1 fruit fly cellular context compared by ENCODE assay signal in genomic region chr2L:5523848-5524473, dm6.
TF ChIP-seq lines count a peak whose summit lies in the region.

Gene Vps52 (minus strand): TSS chr2L:5523898.
Gene Elp4 (plus strand): TSS chr2L:5524139.

TF ChIP-seq in whole organism, embryonic, 481 proteins besides CTCF, POLR2A, EP300 and RAD21 (continued from another document and continues in another):
- TF ChIP-seq phol (tag; optimal IDR thresholded peaks at IDR 0.05; lab: Kevin White, UChicago) (peak; percentile 85), lola (GFP tag; optimal IDR thresholded peaks at IDR 0.05; lab: Kevin White, UChicago) (peak in 1 of 3 experiments; percentile 81), dpn (GFP tag; optimal IDR thresholded peaks at IDR 0.05; lab: Kevin White, UChicago) (peak; percentile 65 to 74), CG13894 (tag; optimal IDR thresholded peaks at IDR 0.05; lab: Kevin White, UChicago) (peak; percentile 78), gfzf (GFP tag; optimal IDR thresholded peaks at IDR 0.05; lab: Kevin White, UChicago) (peak; percentile 0), ems (GFP tag; optimal IDR thresholded peaks at IDR 0.05; lab: Kevin White, UChicago) (peak; percentile 16), crol (GFP tag; IDR thresholded peaks at IDR 0.05; lab: Robert Waterston, UW) (no peak), CG4360 (GFP tag; IDR thresholded peaks at IDR 0.05; lab: Robert Waterston, UW) (no peak), chif (GFP tag; optimal IDR thresholded peaks at IDR 0.05; lab: Kevin White, UChicago) (peak; percentile 43 to 57), prd (optimal IDR thresholded peaks at IDR 0.05; lab: Kevin White, UChicago) (no peak), prd (GFP tag; IDR thresholded peaks at IDR 0.05; lab: Robert Waterston, UW) (peak; percentile 75), insv (GFP tag; optimal IDR thresholded peaks at IDR 0.05; lab: Kevin White, UChicago) (peak in 1 of 2 experiments; percentile 51), CG7357 (GFP tag; IDR thresholded peaks at IDR 0.05; lab: Robert Waterston, UW) (0 out of 3 replicates have a peak, but pooled peaks have one; percentile 32), B-H1 (GFP tag; IDR thresholded peaks at IDR 0.05; lab: Robert Waterston, UW) (0 out of 3 replicates have a peak, but pooled peaks have one; percentile 46), BtbVII (GFP tag; optimal IDR thresholded peaks at IDR 0.05; lab: Kevin White, UChicago) (peak; percentile 16), CG15696 (tag; optimal IDR thresholded peaks at IDR 0.05; lab: Kevin White, UChicago) (peak; percentile 70), mam (GFP tag; optimal IDR thresholded peaks at IDR 0.05; lab: Kevin White, UChicago) (peak; percentile 58), CG2120 (GFP tag; optimal IDR thresholded peaks at IDR 0.05; lab: Kevin White, UChicago) (peak; percentile 84), HLH4C (GFP tag; IDR thresholded peaks at IDR 0.05; lab: Robert Waterston, UW; ENCODE audit: partially characterized antibody) (peak; percentile 83), psq (GFP tag; optimal IDR thresholded peaks at IDR 0.05; lab: Kevin White, UChicago) (peak; percentile 68), CG6272 (GFP tag; IDR thresholded peaks at IDR 0.05; lab: Robert Waterston, UW) (0 out of 2 replicates have a peak, but pooled peaks have one; percentile 20), ssp (GFP tag; IDR thresholded peaks at IDR 0.05; lab: Robert Waterston, UW) (peak; percentile 80), CG6689 (GFP tag; IDR thresholded peaks at IDR 0.05; lab: Robert Waterston, UW) (peak; percentile 81), zen2 (GFP tag; IDR thresholded peaks at IDR 0.05; lab: Robert Waterston, UW; ENCODE audit: partially characterized antibody) (peak; percentile 64; the same call in 2 of the 3 replicates), Rx (GFP tag; IDR thresholded peaks at IDR 0.05; lab: Robert Waterston, UW) (no peak), btn (GFP tag; optimal IDR thresholded peaks at IDR 0.05; lab: Kevin White, UChicago) (no peak), CG15269 (tag; optimal IDR thresholded peaks at IDR 0.05; lab: Kevin White, UChicago) (peak; percentile 80), Med (GFP tag; lab: Kevin White, UChicago) (peak; percentile 86), HmgZ (tag; optimal IDR thresholded peaks at IDR 0.05; lab: Kevin White, UChicago) (peak; percentile 66), Atf6 (GFP tag; IDR thresholded peaks at IDR 0.05; lab: Robert Waterston, UW) (peak; percentile 75), CG14710 (tag; optimal IDR thresholded peaks at IDR 0.05; lab: Kevin White, UChicago) (peak; percentile 99), CG10654 (GFP tag; optimal IDR thresholded peaks at IDR 0.05; lab: Kevin White, UChicago) (peak; percentile 65), crp (GFP tag; optimal IDR thresholded peaks at IDR 0.05; lab: Kevin White, UChicago) (peak; percentile 80 to 95), CG43689 (GFP tag; IDR thresholded peaks at IDR 0.05; lab: Robert Waterston, UW) (no peak), CG6654 (GFP tag; optimal IDR thresholded peaks at IDR 0.05; lab: Kevin White, UChicago) (peak; percentile 29), nau (GFP tag; optimal IDR thresholded peaks at IDR 0.05; lab: Kevin White, UChicago) (no peak), oc (tag; optimal IDR thresholded peaks at IDR 0.05; lab: Kevin White, UChicago) (peak; percentile 53), HLH54F (GFP tag; optimal IDR thresholded peaks at IDR 0.05; lab: Kevin White, UChicago) (peak; percentile 47), Hr51 (GFP tag; optimal IDR thresholded peaks at IDR 0.05; lab: Kevin White, UChicago) (peak in 1 of 2 experiments; percentile 41), Mad (GFP tag; optimal IDR thresholded peaks at IDR 0.05; lab: Kevin White, UChicago) (peak; percentile 12), CG18011 (GFP tag; optimal IDR thresholded peaks at IDR 0.05; lab: Kevin White, UChicago) (peak; percentile 40), CG18599 (GFP tag; optimal IDR thresholded peaks at IDR 0.05; lab: Kevin White, UChicago) (no peak), sens (GFP tag; lab: Kevin White, UChicago) (peak; percentile 93), CG13624 (GFP tag; optimal IDR thresholded peaks at IDR 0.05; lab: Kevin White, UChicago) (peak; percentile 31), CG17802 (tag; optimal IDR thresholded peaks at IDR 0.05; lab: Kevin White, UChicago) (peak; percentile 41), CG1603 (tag; optimal IDR thresholded peaks at IDR 0.05; lab: Kevin White, UChicago) (peak; percentile 58), az2 (GFP tag; optimal IDR thresholded peaks at IDR 0.05; lab: Kevin White, UChicago) (peak; percentile 77), unc-4 (GFP tag; IDR thresholded peaks at IDR 0.05; lab: Robert Waterston, UW; ENCODE audit: partially characterized antibody) (peak; percentile 63), CG7745 (tag; optimal IDR thresholded peaks at IDR 0.05; lab: Kevin White, UChicago) (no peak), bbx (GFP tag; IDR thresholded peaks at IDR 0.05; lab: Robert Waterston, UW; ENCODE audit: partially characterized antibody) (peak; percentile 65), tap (tag; optimal IDR thresholded peaks at IDR 0.05; lab: Kevin White, UChicago) (no peak), CG6813 (GFP tag; optimal IDR thresholded peaks at IDR 0.05; lab: Kevin White, UChicago) (no peak), zf30C (GFP tag; optimal IDR thresholded peaks at IDR 0.05; lab: Kevin White, UChicago) (no peak), CG34422 (GFP tag; IDR thresholded peaks at IDR 0.05; lab: Robert Waterston, UW) (peak; percentile 65; the same call in 1 of the 3 replicates), abd-A (tag; optimal IDR thresholded peaks at IDR 0.05; lab: Kevin White, UChicago) (no peak), HmgD (GFP tag; optimal IDR thresholded peaks at IDR 0.05; lab: Kevin White, UChicago) (no peak), CG2129 (GFP tag; IDR thresholded peaks at IDR 0.05; lab: Robert Waterston, UW; ENCODE audit: partially characterized antibody) (peak; percentile 63), hth (optimal IDR thresholded peaks at IDR 0.05; lab: Kevin White, UChicago) (no peak), Hsf (GFP tag; optimal IDR thresholded peaks at IDR 0.05; lab: Kevin White, UChicago) (peak; percentile 73), CG9797 (GFP tag; optimal IDR thresholded peaks at IDR 0.05; lab: Kevin White, UChicago) (peak; percentile 16), gcm (GFP tag; optimal IDR thresholded peaks at IDR 0.05; lab: Kevin White, UChicago) (peak; percentile 63), Gsc (GFP tag; IDR thresholded peaks at IDR 0.05; lab: Robert Waterston, UW) (no peak), dimm (GFP tag; IDR thresholded peaks at IDR 0.05; lab: Robert Waterston, UW) (no peak), CG11398 (GFP tag; optimal IDR thresholded peaks at IDR 0.05; lab: Kevin White, UChicago) (no peak), so (GFP tag; IDR thresholded peaks at IDR 0.05; lab: Robert Waterston, UW) (peak; percentile 64; the same call in 1 of the 3 replicates), CG15479 (GFP tag; optimal IDR thresholded peaks at IDR 0.05; lab: Kevin White, UChicago) (no peak), yki (optimal IDR thresholded peaks at IDR 0.05; lab: Kevin White, UChicago) (no peak), Jarid2 (GFP tag; optimal IDR thresholded peaks at IDR 0.05; lab: Kevin White, UChicago) (no peak), Tbp (GFP tag; optimal IDR thresholded peaks at IDR 0.05; lab: Kevin White, UChicago) (no peak), sens-2 (GFP tag; IDR thresholded peaks at IDR 0.05; lab: Robert Waterston, UW) (no peak), CG6175 (GFP tag; IDR thresholded peaks at IDR 0.05; lab: Robert Waterston, UW) (no peak), pan (optimal IDR thresholded peaks at IDR 0.05; lab: Kevin White, UChicago) (no peak), pan (GFP tag; optimal IDR thresholded peaks at IDR 0.05 in 1 of 2, IDR thresholded peaks at IDR 0.05 in 1 of 2) (peak in 1 of 2 experiments; percentile 76), Hmx (GFP tag; optimal IDR thresholded peaks at IDR 0.05; lab: Kevin White, UChicago) (no peak), CG1792 (GFP tag; optimal IDR thresholded peaks at IDR 0.05; lab: Kevin White, UChicago) (peak; percentile 8), CG31224 (GFP tag; IDR thresholded peaks at IDR 0.05; lab: Robert Waterston, UW) (peak; percentile 56; the same call in 1 of the 2 replicates), BEAF-32 (GFP tag; optimal IDR thresholded peaks at IDR 0.05; lab: Kevin White, UChicago) (peak; percentile 80), CG5245 (GFP tag; optimal IDR thresholded peaks at IDR 0.05; lab: Kevin White, UChicago) (peak; percentile 48), CG7271 (tag; optimal IDR thresholded peaks at IDR 0.05; lab: Kevin White, UChicago) (peak; percentile 28), CG17912 (GFP tag; optimal IDR thresholded peaks at IDR 0.05; lab: Kevin White, UChicago) (peak; percentile 5), grau (tag; optimal IDR thresholded peaks at IDR 0.05; lab: Kevin White, UChicago) (peak; percentile 82), CG9609 (GFP tag; optimal IDR thresholded peaks at IDR 0.05; lab: Kevin White, UChicago) (peak; percentile 50), gro (GFP tag; optimal IDR thresholded peaks at IDR 0.05; lab: Kevin White, UChicago) (peak; percentile 56), cad (GFP tag; optimal IDR thresholded peaks at IDR 0.05; lab: Kevin White, UChicago) (no peak), br (optimal IDR thresholded peaks at IDR 0.05; lab: Kevin White, UChicago) (no peak), pnt (GFP tag; optimal IDR thresholded peaks at IDR 0.05; lab: Kevin White, UChicago) (peak; percentile 20), CG5953 (GFP tag; IDR thresholded peaks at IDR 0.05; lab: Robert Waterston, UW) (peak; percentile 40; the same call in 1 of the 2 replicates), Stat92E (GFP tag; optimal IDR thresholded peaks at IDR 0.05; lab: Kevin White, UChicago) (no peak), CoRest (tag; optimal IDR thresholded peaks at IDR 0.05; lab: Kevin White, UChicago) (peak; percentile 92), ewg (GFP tag; optimal IDR thresholded peaks at IDR 0.05; lab: Kevin White, UChicago) (peak; percentile 32), PHDP (tag; optimal IDR thresholded peaks at IDR 0.05; lab: Kevin White, UChicago) (peak; percentile 77), CG34224 (GFP tag; IDR thresholded peaks at IDR 0.05; lab: Robert Waterston, UW; ENCODE audit: partially characterized antibody) (peak; percentile 68), shn (GFP tag; optimal IDR thresholded peaks at IDR 0.05; lab: Kevin White, UChicago) (peak; percentile 14), CG11504 (tag; optimal IDR thresholded peaks at IDR 0.05; lab: Kevin White, UChicago) (no peak), CG14050 (GFP tag; IDR thresholded peaks at IDR 0.05; lab: Robert Waterston, UW) (peak; percentile 27; the same call in 2 of the 3 replicates), CG1647 (GFP tag; optimal IDR thresholded peaks at IDR 0.05; lab: Kevin White, UChicago) (peak; percentile 45), odd (GFP tag; optimal IDR thresholded peaks at IDR 0.05; lab: Kevin White, UChicago) (no peak), ERR (GFP tag; optimal IDR thresholded peaks at IDR 0.05; lab: Kevin White, UChicago) (no peak), HLH3B (GFP tag; IDR thresholded peaks at IDR 0.05; lab: Robert Waterston, UW) (peak; percentile 29; the same call in 1 of the 2 replicates), Dp (GFP tag; optimal IDR thresholded peaks at IDR 0.05; lab: Kevin White, UChicago) (peak; percentile 30), sr (GFP tag; IDR thresholded peaks at IDR 0.05; lab: Robert Waterston, UW) (no peak), CG8765 (GFP tag; IDR thresholded peaks at IDR 0.05; lab: Robert Waterston, UW) (no peak), CG9727 (GFP tag; optimal IDR thresholded peaks at IDR 0.05; lab: Kevin White, UChicago) (peak; percentile 85), H15 (GFP tag; IDR thresholded peaks at IDR 0.05; lab: Robert Waterston, UW) (peak; percentile 59; the same call in 1 of the 3 replicates), eyg (GFP tag; optimal IDR thresholded peaks at IDR 0.05; lab: Kevin White, UChicago) (no peak), dm (GFP tag; optimal IDR thresholded peaks at IDR 0.05; lab: Kevin White, UChicago) (peak; percentile 43), kah (GFP tag; optimal IDR thresholded peaks at IDR 0.05; lab: Kevin White, UChicago) (peak; percentile 2), CG16863 (GFP tag; optimal IDR thresholded peaks at IDR 0.05; lab: Kevin White, UChicago) (peak; percentile 43), slou (GFP tag; optimal IDR thresholded peaks at IDR 0.05; lab: Kevin White, UChicago) (peak; percentile 79), CG6854 (GFP tag; optimal IDR thresholded peaks at IDR 0.05; lab: Kevin White, UChicago) (no peak), CG5180 (GFP tag; optimal IDR thresholded peaks at IDR 0.05; lab: Kevin White, UChicago) (no peak), CG17186 (GFP tag; optimal IDR thresholded peaks at IDR 0.05; lab: Kevin White, UChicago) (peak; percentile 27), trem (tag; optimal IDR thresholded peaks at IDR 0.05; lab: Kevin White, UChicago) (peak; percentile 61), CG9932 (GFP tag; IDR thresholded peaks at IDR 0.05; lab: Robert Waterston, UW) (peak; percentile 76), sim (GFP tag; IDR thresholded peaks at IDR 0.05; lab: Robert Waterston, UW) (no peak), aop (GFP tag; IDR thresholded peaks at IDR 0.05; lab: Robert Waterston, UW) (no peak), CG13296 (GFP tag; optimal IDR thresholded peaks at IDR 0.05; lab: Kevin White, UChicago) (peak; percentile 79), CG2116 (GFP tag; optimal IDR thresholded peaks at IDR 0.05; lab: Kevin White, UChicago) (peak; percentile 86), CHES-1-like (GFP tag; optimal IDR thresholded peaks at IDR 0.05; lab: Kevin White, UChicago) (peak; percentile 44), chn (GFP tag; optimal IDR thresholded peaks at IDR 0.05; lab: Kevin White, UChicago) (peak; percentile 40), Lpt (GFP tag; optimal IDR thresholded peaks at IDR 0.05; lab: Kevin White, UChicago) (no peak), cas (GFP tag; IDR thresholded peaks at IDR 0.05; lab: Robert Waterston, UW) (no peak), CG12071 (GFP tag; optimal IDR thresholded peaks at IDR 0.05; lab: Kevin White, UChicago) (no peak), CG9215 (GFP tag; IDR thresholded peaks at IDR 0.05; lab: Robert Waterston, UW) (peak; percentile 72), TFAM (GFP tag; optimal IDR thresholded peaks at IDR 0.05; lab: Kevin White, UChicago) (no peak), Chrac-16 (GFP tag; optimal IDR thresholded peaks at IDR 0.05; lab: Kevin White, UChicago) (peak; percentile 70), CG15514 (GFP tag; optimal IDR thresholded peaks at IDR 0.05; lab: Kevin White, UChicago) (peak; percentile 39), CG14441 (GFP tag; IDR thresholded peaks at IDR 0.05; lab: Robert Waterston, UW) (peak; percentile 70), Six4 (GFP tag; optimal IDR thresholded peaks at IDR 0.05; lab: Kevin White, UChicago) (peak; percentile 77), CG17385 (GFP tag; optimal IDR thresholded peaks at IDR 0.05; lab: Kevin White, UChicago) (peak; percentile 66), tin (GFP tag; optimal IDR thresholded peaks at IDR 0.05; lab: Kevin White, UChicago) (peak; percentile 81), Dek (tag; optimal IDR thresholded peaks at IDR 0.05; lab: Kevin White, UChicago) (peak; percentile 83)
